Fruit fly (Drosophila melanogaster): ENCODE results near the gene CG12994.
A peak's percentile ranks its signal among the peaks of the same experiment; 100 is the strongest.

CG12994 gene

dm6 chrX:17491184-17491583 lies 47.4 kb upstream of the CG12994 start (continued):
- TF ChIP-seq H15 (GFP tag; IDR thresholded peaks at IDR 0.05) (0 out of 3 replicates have a peak, but pooled peaks have one; percentile 46), CG18262 (tag; optimal IDR thresholded peaks at IDR 0.05) (peak; percentile 66), E2f2 (GFP tag; IDR thresholded peaks at IDR 0.05) (peak; percentile 34; the same call in 1 of the 2 replicates), CG13424 (tag; optimal IDR thresholded peaks at IDR 0.05) (peak; percentile 32), NfI (GFP tag; optimal IDR thresholded peaks at IDR 0.05) (peak; percentile 53), CG14050 (GFP tag; IDR thresholded peaks at IDR 0.05) (peak; percentile 56; the same call in 2 of the 3 replicates), PHDP (tag; optimal IDR thresholded peaks at IDR 0.05) (peak; percentile 52), E2f1 (GFP tag; IDR thresholded peaks at IDR 0.05) (peak; percentile 68), twi (tag; optimal IDR thresholded peaks at IDR 0.05) (no peak), CG11723 (GFP tag; optimal IDR thresholded peaks at IDR 0.05) (no peak), ab (GFP tag; optimal IDR thresholded peaks at IDR 0.05) (no peak), pros (GFP tag; optimal IDR thresholded peaks at IDR 0.05) (no peak), Stat92E (GFP tag; optimal IDR thresholded peaks at IDR 0.05) (no peak), jing (GFP tag; optimal IDR thresholded peaks at IDR 0.05) (no peak), Sry-β (GFP tag; optimal IDR thresholded peaks at IDR 0.05) (no peak), CG4404 (GFP tag; IDR thresholded peaks at IDR 0.05) (peak; percentile 63; the same call in 1 of the 2 replicates), Dek (tag; optimal IDR thresholded peaks at IDR 0.05) (no peak), CG15696 (tag; optimal IDR thresholded peaks at IDR 0.05) (peak; percentile 13), trh (GFP tag; optimal IDR thresholded peaks at IDR 0.05) (no peak), Nf-YB (GFP tag; optimal IDR thresholded peaks at IDR 0.05) (no peak), scrt (GFP tag; optimal IDR thresholded peaks at IDR 0.05) (no peak), Jarid2 (GFP tag; optimal IDR thresholded peaks at IDR 0.05) (no peak), CG10147 (GFP tag; optimal IDR thresholded peaks at IDR 0.05) (no peak), dmrt99B (tag; optimal IDR thresholded peaks at IDR 0.05) (peak; percentile 68), ftz-f1 (GFP tag; optimal IDR thresholded peaks at IDR 0.05) (no peak), CG31365 (tag; optimal IDR thresholded peaks at IDR 0.05) (no peak), CG17829 (tag; optimal IDR thresholded peaks at IDR 0.05) (peak; percentile 56), cato (GFP tag; optimal IDR thresholded peaks at IDR 0.05; ENCODE audit: borderline replicate concordance) (no peak), CG31224 (GFP tag; IDR thresholded peaks at IDR 0.05) (peak; percentile 30; the same call in 1 of the 2 replicates), MBD-R2 (GFP tag; IDR thresholded peaks at IDR 0.05) (peak; percentile 15; the same call in 1 of the 2 replicates), croc (GFP tag; conservative IDR thresholded peaks at IDR 0.05) (peak; percentile 45; the same call in 1 of the 3 replicates), gt (GFP tag; IDR thresholded peaks at IDR 0.05) (no peak), Dad (GFP tag; optimal IDR thresholded peaks at IDR 0.05) (no peak), Lim3 (GFP tag; IDR thresholded peaks at IDR 0.05) (no peak), Hey (tag; optimal IDR thresholded peaks at IDR 0.05) (no peak), Sry-δ (GFP tag; optimal IDR thresholded peaks at IDR 0.05) (no peak), CG11247 (GFP tag; IDR thresholded peaks at IDR 0.05) (0 out of 2 replicates have a peak, but pooled peaks have one; percentile 33), ken (GFP tag; IDR thresholded peaks at IDR 0.05) (0 out of 3 replicates have a peak, but pooled peaks have one; percentile 57), Xbp1 (GFP tag; optimal IDR thresholded peaks at IDR 0.05) (peak; percentile 60), Ravus (GFP tag; IDR thresholded peaks at IDR 0.05) (no peak; the same call in 1 of the 2 replicates), CG32532 (GFP tag; IDR thresholded peaks at IDR 0.05) (peak; percentile 63; the same call in 1 of the 2 replicates), otp (GFP tag; IDR thresholded peaks at IDR 0.05) (peak; percentile 69; the same call in 2 of the 3 replicates), insv (GFP tag; optimal IDR thresholded peaks at IDR 0.05) (no peak), CG11093 (GFP tag; IDR thresholded peaks at IDR 0.05) (0 out of 3 replicates have a peak, but pooled peaks have one; percentile 51), CG16815 (GFP tag; optimal IDR thresholded peaks at IDR 0.05) (peak; percentile 51), CG9817 (tag; optimal IDR thresholded peaks at IDR 0.05) (peak; percentile 14), Mad (GFP tag; optimal IDR thresholded peaks at IDR 0.05) (no peak), CG15514 (GFP tag; optimal IDR thresholded peaks at IDR 0.05) (peak; percentile 12), Drgx (GFP tag; IDR thresholded peaks at IDR 0.05) (peak; percentile 89), slp2 (GFP tag; optimal IDR thresholded peaks at IDR 0.05) (peak; percentile 10)
